Worm (Caenorhabditis elegans): Measurements from ENCODE around the gene hpx-2.

hpx-2 gene

ce11 chrV:13830813-13831212 lies 19.5 kb upstream of the hpx-2 start, which contains the start of gene str-165:
Gene str-165 (plus strand): TSS chrV:13831113.
- TF ChIP-seq flt-1 (GFP tag; IDR thresholded peaks at IDR 0.05) (no peak), cog-1 (tag; optimal IDR thresholded peaks at IDR 0.05) (no peak), T22C8.4 (GFP tag; IDR thresholded peaks at IDR 0.05) (no peak), med-1 (GFP tag; optimal IDR thresholded peaks at IDR 0.05; ENCODE audit: insufficient read depth) (no peak), ztf-23 (GFP tag; IDR thresholded peaks at IDR 0.05) (no peak), klf-2 (GFP tag; conservative IDR thresholded peaks at IDR 0.05) (no peak), ztf-29 (GFP tag; IDR thresholded peaks at IDR 0.05) (no peak), ref-1 (GFP tag; conservative IDR thresholded peaks at IDR 0.05) (no peak), tab-1 (GFP tag; IDR thresholded peaks at IDR 0.05) (no peak)

- TF ChIP-seq ztf-23 (GFP tag; IDR thresholded peaks at IDR 0.05) = no peak
- TF ChIP-seq ztf-29 (GFP tag; IDR thresholded peaks at IDR 0.05) = no peak
- TF ChIP-seq tab-1 (GFP tag; IDR thresholded peaks at IDR 0.05) = no peak
- no peak for TF ChIP-seq med-1 (GFP tag; optimal IDR thresholded peaks at IDR 0.05; ENCODE audit: insufficient read depth)
- no peak for TF ChIP-seq T22C8.4 (GFP tag; IDR thresholded peaks at IDR 0.05)
- no peak for TF ChIP-seq flt-1 (GFP tag; IDR thresholded peaks at IDR 0.05)
- TF ChIP-seq cog-1 (tag; optimal IDR thresholded peaks at IDR 0.05) = no peak
- TF ChIP-seq ref-1 (GFP tag; conservative IDR thresholded peaks at IDR 0.05) = no peak
- no peak for TF ChIP-seq klf-2 (GFP tag; conservative IDR thresholded peaks at IDR 0.05)
These were observed 16.3 kb upstream of the hpx-2 start, which contains the start of gene srx-129 for ce11 chrV:13833951-13834350. Gene srx-129 (plus strand): TSS chrV:13834251.

ce11 chrV:13837173-13837572 lies 13.1 kb upstream of the hpx-2 start, which contains the start of gene srx-128:
Gene srx-128 (plus strand): TSS chrV:13837473.
- no peak for TF ChIP-seq ztf-23 (GFP tag; IDR thresholded peaks at IDR 0.05)
- no peak for TF ChIP-seq klf-2 (GFP tag; conservative IDR thresholded peaks at IDR 0.05)
- no peak for TF ChIP-seq cog-1 (tag; optimal IDR thresholded peaks at IDR 0.05)
- TF ChIP-seq med-1 (GFP tag; optimal IDR thresholded peaks at IDR 0.05; ENCODE audit: insufficient read depth) = no peak
- no peak for TF ChIP-seq T22C8.4 (GFP tag; IDR thresholded peaks at IDR 0.05)
- no peak for TF ChIP-seq tab-1 (GFP tag; IDR thresholded peaks at IDR 0.05)
- TF ChIP-seq flt-1 (GFP tag; IDR thresholded peaks at IDR 0.05) = no peak
- no peak for TF ChIP-seq ref-1 (GFP tag; conservative IDR thresholded peaks at IDR 0.05)
- TF ChIP-seq ztf-29 (GFP tag; IDR thresholded peaks at IDR 0.05) = no peak

- TF ChIP-seq ref-1 (GFP tag; conservative IDR thresholded peaks at IDR 0.05) = no peak
- no peak for TF ChIP-seq flt-1 (GFP tag; IDR thresholded peaks at IDR 0.05)
- TF ChIP-seq tab-1 (GFP tag; IDR thresholded peaks at IDR 0.05) = no peak
- TF ChIP-seq med-1 (GFP tag; optimal IDR thresholded peaks at IDR 0.05; ENCODE audit: insufficient read depth) = no peak
- no peak for TF ChIP-seq ztf-29 (GFP tag; IDR thresholded peaks at IDR 0.05)
- TF ChIP-seq T22C8.4 (GFP tag; IDR thresholded peaks at IDR 0.05) = no peak
- no peak for TF ChIP-seq klf-2 (GFP tag; conservative IDR thresholded peaks at IDR 0.05)
- TF ChIP-seq cog-1 (tag; optimal IDR thresholded peaks at IDR 0.05) = no peak
- TF ChIP-seq ztf-23 (GFP tag; IDR thresholded peaks at IDR 0.05) = no peak
These were observed 10.8 kb upstream of the hpx-2 start, which contains the start of gene F55B12.10 for ce11 chrV:13839433-13839832. Gene F55B12.10 (plus strand): TSS chrV:13839733.

- TF ChIP-seq klf-2 (GFP tag; conservative IDR thresholded peaks at IDR 0.05) (no peak), ztf-29 (GFP tag; IDR thresholded peaks at IDR 0.05) (no peak), ref-1 (GFP tag; conservative IDR thresholded peaks at IDR 0.05) (no peak), ztf-23 (GFP tag; IDR thresholded peaks at IDR 0.05) (no peak), tab-1 (GFP tag; IDR thresholded peaks at IDR 0.05) (no peak), flt-1 (GFP tag; IDR thresholded peaks at IDR 0.05) (no peak), med-1 (GFP tag; optimal IDR thresholded peaks at IDR 0.05; ENCODE audit: insufficient read depth) (no peak), cog-1 (tag; optimal IDR thresholded peaks at IDR 0.05) (no peak), T22C8.4 (GFP tag; IDR thresholded peaks at IDR 0.05) (no peak)
These were observed 9.4 kb upstream of the hpx-2 start, which contains the start of gene srx-17 for ce11 chrV:13840909-13841308. Gene srx-17 (plus strand): TSS chrV:13841209.

ce11 chrV:13843147-13843546 lies 7.1 kb upstream of the hpx-2 start, which contains the start of gene srx-130:
Gene srx-130 (plus strand): TSS chrV:13843447.
- TF ChIP-seq med-1 (GFP tag; optimal IDR thresholded peaks at IDR 0.05; ENCODE audit: insufficient read depth) (no peak), ztf-29 (GFP tag; IDR thresholded peaks at IDR 0.05) (no peak), T22C8.4 (GFP tag; IDR thresholded peaks at IDR 0.05) (no peak), ref-1 (GFP tag; conservative IDR thresholded peaks at IDR 0.05) (no peak), tab-1 (GFP tag; IDR thresholded peaks at IDR 0.05) (no peak), ztf-23 (GFP tag; IDR thresholded peaks at IDR 0.05) (no peak), klf-2 (GFP tag; conservative IDR thresholded peaks at IDR 0.05) (no peak), cog-1 (tag; optimal IDR thresholded peaks at IDR 0.05) (no peak), flt-1 (GFP tag; IDR thresholded peaks at IDR 0.05) (no peak)

ce11 chrV:13845136-13845535 lies 5.1 kb upstream of the hpx-2 start, which contains the start of gene srx-131:
Gene srx-131 (plus strand): TSS chrV:13845436.
- TF ChIP-seq ztf-23 (GFP tag; IDR thresholded peaks at IDR 0.05) (no peak), flt-1 (GFP tag; IDR thresholded peaks at IDR 0.05) (no peak), ztf-29 (GFP tag; IDR thresholded peaks at IDR 0.05) (no peak), ref-1 (GFP tag; conservative IDR thresholded peaks at IDR 0.05) (no peak), tab-1 (GFP tag; IDR thresholded peaks at IDR 0.05) (no peak), cog-1 (tag; optimal IDR thresholded peaks at IDR 0.05) (no peak), med-1 (GFP tag; optimal IDR thresholded peaks at IDR 0.05; ENCODE audit: insufficient read depth) (no peak), T22C8.4 (GFP tag; IDR thresholded peaks at IDR 0.05) (no peak), klf-2 (GFP tag; conservative IDR thresholded peaks at IDR 0.05) (no peak)

ce11 chrV:13848379-13848778 lies 1.9 kb upstream of the hpx-2 start, which contains the start of gene srx-133:
Gene srx-133 (plus strand): TSS chrV:13848679.
- TF ChIP-seq T22C8.4 (GFP tag; IDR thresholded peaks at IDR 0.05) = no peak
- TF ChIP-seq ztf-29 (GFP tag; IDR thresholded peaks at IDR 0.05) = no peak
- TF ChIP-seq med-1 (GFP tag; optimal IDR thresholded peaks at IDR 0.05; ENCODE audit: insufficient read depth) = no peak
- no peak for TF ChIP-seq ref-1 (GFP tag; conservative IDR thresholded peaks at IDR 0.05)
- no peak for TF ChIP-seq tab-1 (GFP tag; IDR thresholded peaks at IDR 0.05)
- TF ChIP-seq klf-2 (GFP tag; conservative IDR thresholded peaks at IDR 0.05) = no peak
- TF ChIP-seq flt-1 (GFP tag; IDR thresholded peaks at IDR 0.05) = no peak
- no peak for TF ChIP-seq cog-1 (tag; optimal IDR thresholded peaks at IDR 0.05)
- TF ChIP-seq ztf-23 (GFP tag; IDR thresholded peaks at IDR 0.05) = no peak

ce11 chrV:13854306-13854705 lies 4.0 kb downstream of the hpx-2 start, which contains the start of gene ttr-21:
Gene ttr-21 (minus strand): TSS chrV:13854405.
- TF ChIP-seq ref-1 (GFP tag; conservative IDR thresholded peaks at IDR 0.05) (no peak), klf-2 (GFP tag; conservative IDR thresholded peaks at IDR 0.05) (no peak)
